Worm (Caenorhabditis elegans) whole organism, young adult: ENCODE data around the gene K02A6.1.

Experiments
- aptf-2 ChIP-seq: fragments of 200-800 bp; sonication (Bioruptor generic); conservative IDR thresholded peaks from 2 replicates; pipeline ENCODE4 v1.3.6; 2022; ENCODE audit warnings: missing genetic modification reagents, missing genetic modification characterization, missing compliant biosample characterization
- hsf-1 ChIP-seq: fragments of 200-800 bp; sonication (Bioruptor generic); IDR thresholded peaks from 2 replicates; pipeline ENCODE4 v1.3.6; 2022; ENCODE audit warnings: missing genetic modification reagents, missing genetic modification characterization, missing compliant biosample characterization
- nfya-2 ChIP-seq: fragments of 200-800 bp; sonication (Bioruptor generic); IDR thresholded peaks from 2 replicates; pipeline ENCODE4 v1.3.6; 2022; ENCODE audit warnings: missing genetic modification reagents, missing genetic modification characterization, missing compliant biosample characterization
- pha-4 ChIP-seq: fragments of 150-350 bp; sonication (generic microtip); optimal IDR thresholded peaks from 2 replicates; lab custom pipeline; 2014; ENCODE audit warnings: missing biosample characterization, missing genetic modification reagents, missing genetic modification characterization

DNA sequence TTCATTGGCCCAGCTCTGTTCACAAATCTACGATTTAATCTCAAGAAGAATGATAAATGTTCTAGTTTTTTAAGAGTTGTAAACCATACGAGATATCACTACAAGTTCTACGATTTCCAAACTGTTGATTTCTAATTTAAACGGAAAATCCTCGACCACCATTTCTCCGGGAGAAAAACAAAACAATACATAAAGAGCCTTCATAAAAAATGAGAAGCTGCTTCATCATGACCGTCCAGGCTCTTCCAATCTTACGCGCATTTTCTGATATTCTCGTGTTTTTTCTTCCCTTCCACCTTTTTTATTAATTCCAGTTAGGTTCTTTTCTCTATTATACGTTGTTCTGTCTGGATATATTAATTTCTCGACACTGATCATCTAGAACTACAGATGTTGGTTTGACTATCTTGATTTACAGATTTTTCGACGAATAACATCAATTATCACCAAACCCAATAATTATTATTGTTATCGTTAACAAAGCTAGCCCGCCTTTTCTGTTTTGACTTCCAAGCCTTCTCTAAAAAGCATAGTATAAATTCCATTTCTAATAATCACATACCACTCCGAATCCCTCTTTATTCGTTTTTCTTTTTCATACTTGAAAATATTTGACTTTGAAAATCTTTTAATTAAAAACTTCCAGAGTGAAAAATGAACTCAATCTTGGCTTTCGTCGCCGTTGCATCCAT lies 5.0 kb upstream of the K02A6.1 start, which contains the start of gene C47D2.1:
- TF ChIP-seq pha-4 (tag; lab: Kevin White, UChicago) = no peak
- TF ChIP-seq nfya-2 (GFP tag; lab: Robert Waterston, UW) = no peak
- TF ChIP-seq aptf-2 (GFP tag; lab: Robert Waterston, UW) = no peak
- no peak for TF ChIP-seq hsf-1 (GFP tag; lab: Robert Waterston, UW)
